Fruit fly (Drosophila melanogaster): Measurements from ENCODE around the gene Mnt.

Mnt gene

DNA sequence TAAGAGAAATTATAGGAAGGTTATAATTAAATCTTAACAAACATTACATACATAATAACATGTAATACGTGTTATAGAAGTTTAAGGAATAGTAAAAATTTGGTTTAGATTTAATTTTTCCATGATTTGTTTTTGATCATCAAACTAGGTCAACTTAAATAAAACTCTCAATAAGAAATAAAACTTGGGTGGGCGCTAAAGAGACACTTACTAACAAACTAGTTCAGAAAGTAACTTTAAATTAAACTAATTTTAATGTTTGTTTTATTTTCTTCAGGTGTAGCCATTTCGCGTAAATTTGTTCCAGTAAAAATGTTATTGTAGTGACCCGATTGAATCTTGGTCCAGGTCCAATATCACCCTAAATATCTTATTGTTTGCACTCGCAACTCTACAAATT lies 68.7 kb downstream of the Mnt start (continued):
- TF ChIP-seq CG14860 (GFP tag; IDR thresholded peaks at IDR 0.05; ENCODE audit: partially characterized antibody), result no peak
- TF ChIP-seq eve (GFP tag; optimal IDR thresholded peaks at IDR 0.05), result peak in 1 of 2 experiments; percentile 31
- no peak for TF ChIP-seq caup (GFP tag; optimal IDR thresholded peaks at IDR 0.05; ENCODE audit: severe bottlenecking)
- TF ChIP-seq tgo (GFP tag; IDR thresholded peaks at IDR 0.05), result no peak
- TF ChIP-seq bsh (GFP tag; optimal IDR thresholded peaks at IDR 0.05), result peak in 1 of 2 experiments; percentile 47
- TF ChIP-seq CG11723 (GFP tag; optimal IDR thresholded peaks at IDR 0.05), result no peak
- TF ChIP-seq Dip2 (GFP tag; IDR thresholded peaks at IDR 0.05), result no peak
- no peak for TF ChIP-seq NC2α (GFP tag; optimal IDR thresholded peaks at IDR 0.05)
- no peak for TF ChIP-seq amos (GFP tag; IDR thresholded peaks at IDR 0.05; ENCODE audit: partially characterized antibody)
- peak; percentile 38 for TF ChIP-seq Oli (tag; optimal IDR thresholded peaks at IDR 0.05)

dm6 chrX:3740725-3741440 lies 69.3 kb downstream of the Mnt start:
- TF ChIP-seq h (optimal IDR thresholded peaks at IDR 0.05) (no peak), dmrt11E (tag; optimal IDR thresholded peaks at IDR 0.05) (no peak), eyg (GFP tag; optimal IDR thresholded peaks at IDR 0.05) (no peak), CG3065 (GFP tag; optimal IDR thresholded peaks at IDR 0.05) (no peak), Hand (GFP tag; optimal IDR thresholded peaks at IDR 0.05) (no peak), CG9437 (GFP tag; optimal IDR thresholded peaks at IDR 0.05) (peak; percentile 99), sima (GFP tag; optimal IDR thresholded peaks at IDR 0.05) (no peak), Camta (GFP tag; optimal IDR thresholded peaks at IDR 0.05) (no peak), ato (GFP tag; IDR thresholded peaks at IDR 0.05; ENCODE audit: partially characterized antibody) (peak; percentile 58; the same call in 1 of the 2 replicates), CG16779 (GFP tag; IDR thresholded peaks at IDR 0.05) (no peak), H15 (GFP tag; IDR thresholded peaks at IDR 0.05) (no peak), CG33213 (GFP tag; optimal IDR thresholded peaks at IDR 0.05) (no peak), disco-r (GFP tag; optimal IDR thresholded peaks at IDR 0.05) (no peak), ara (GFP tag; IDR thresholded peaks at IDR 0.05) (no peak), mirr (GFP tag; optimal IDR thresholded peaks at IDR 0.05) (peak; percentile 61), Doc2 (GFP tag; IDR thresholded peaks at IDR 0.05) (no peak), CG12942 (GFP tag; optimal IDR thresholded peaks at IDR 0.05) (no peak), Fer2 (tag; optimal IDR thresholded peaks at IDR 0.05) (no peak), mld (GFP tag; IDR thresholded peaks at IDR 0.05; ENCODE audit: partially characterized antibody) (0 out of 3 replicates have a peak, but pooled peaks have one; percentile 51), CG9609 (GFP tag; optimal IDR thresholded peaks at IDR 0.05) (no peak), CG3281 (GFP tag; optimal IDR thresholded peaks at IDR 0.05) (no peak), gsb-n (tag; optimal IDR thresholded peaks at IDR 0.05) (peak; percentile 40), CG8388 (GFP tag; optimal IDR thresholded peaks at IDR 0.05) (no peak), CG11560 (tag; IDR thresholded peaks at IDR 0.05) (no peak), Nf-YA (GFP tag; IDR thresholded peaks at IDR 0.05) (no peak), Spps (tag; optimal IDR thresholded peaks at IDR 0.05) (no peak), p53 (GFP tag; optimal IDR thresholded peaks at IDR 0.05) (no peak), Vsx1 (GFP tag; optimal IDR thresholded peaks at IDR 0.05) (no peak), CG4328 (GFP tag; optimal IDR thresholded peaks at IDR 0.05) (no peak), ATbp (GFP tag; optimal IDR thresholded peaks at IDR 0.05) (no peak), Trl (optimal IDR thresholded peaks at IDR 0.05) (peak; percentile 99), Trl (GFP tag; optimal IDR thresholded peaks at IDR 0.05) (peak; percentile 61), CG4424 (GFP tag; optimal IDR thresholded peaks at IDR 0.05) (peak; percentile 46), Dbx (GFP tag; IDR thresholded peaks at IDR 0.05) (no peak; the same call in 2 of the 3 replicates), Med (GFP tag) (peak; percentile 45), CG34224 (GFP tag; IDR thresholded peaks at IDR 0.05; ENCODE audit: partially characterized antibody) (peak; percentile 54), jumu (GFP tag; optimal IDR thresholded peaks at IDR 0.05) (no peak), CG2129 (GFP tag; IDR thresholded peaks at IDR 0.05; ENCODE audit: partially characterized antibody) (no peak), cas (GFP tag; IDR thresholded peaks at IDR 0.05) (no peak), CG14050 (GFP tag; IDR thresholded peaks at IDR 0.05) (no peak)
